Fruit fly (Drosophila melanogaster) whole organism, adult: ENCODE measurements around the gene Muc30E.

Experiments used
- CG11617 ChIP-seq: fragments of 200-800 bp; sonication (Bioruptor generic); optimal IDR thresholded peaks from 2 replicates; lab custom pipeline; 2017; ENCODE audit warnings: mild to moderate bottlenecking, missing biosample characterization, missing genetic modification reagents, missing genetic modification characterization
- CG12768 ChIP-seq: fragments of 200-800 bp; sonication (Bioruptor generic); optimal IDR thresholded peaks from 2 replicates; lab custom pipeline; 2017; ENCODE audit warnings: missing biosample characterization, missing genetic modification characterization, mild to moderate bottlenecking, moderate library complexity, missing genetic modification reagents
- CG14711 ChIP-seq: fragments of 200-800 bp; sonication (Bioruptor generic); optimal IDR thresholded peaks from 2 replicates; lab custom pipeline; 2018; ENCODE audit warnings: missing biosample characterization, mild to moderate bottlenecking, missing genetic modification characterization, moderate library complexity
- CG1620 ChIP-seq: fragments of 200-800 bp; sonication (Bioruptor generic); optimal IDR thresholded peaks from 2 replicates; lab custom pipeline; 2016; ENCODE audit warnings: missing biosample characterization, missing genetic modification characterization
- CG5204 ChIP-seq: fragments of 200-800 bp; sonication (Bioruptor generic); optimal IDR thresholded peaks from 2 replicates; lab custom pipeline; 2016; ENCODE audit warnings: missing biosample characterization, missing genetic modification characterization
- CG7101 ChIP-seq: fragments of 200-800 bp; sonication (Bioruptor generic); optimal IDR thresholded peaks from 2 replicates; lab custom pipeline; 2018; ENCODE audit warnings: missing biosample characterization, mild to moderate bottlenecking, missing genetic modification characterization, moderate library complexity
- Crg-1 ChIP-seq: fragments of 200-800 bp; sonication (Bioruptor generic); optimal IDR thresholded peaks from 2 replicates; lab custom pipeline; 2016; ENCODE audit warnings: missing biosample characterization, missing genetic modification characterization
- Hr96 ChIP-seq: fragments of 200-800 bp; sonication (Bioruptor generic); optimal IDR thresholded peaks from 2 replicates; lab custom pipeline; 2016; ENCODE audit warnings: missing biosample characterization, missing genetic modification characterization
- Mnt ChIP-seq: fragments of 200-800 bp; sonication (Bioruptor generic); optimal IDR thresholded peaks from 2 replicates; lab custom pipeline; 2016; ENCODE audit warnings: missing biosample characterization, mild to moderate bottlenecking, missing genetic modification characterization
- bab1 ChIP-seq: fragments of 200-800 bp; sonication (Bioruptor generic); optimal IDR thresholded peaks from 3 replicates; lab custom pipeline; 2019; ENCODE audit warnings: missing biosample characterization, mild to moderate bottlenecking, missing genetic modification characterization, moderate library complexity
- kay ChIP-seq: fragments of 200-800 bp; sonication (Bioruptor generic); peaks from one replicate; lab custom pipeline; 2016; ENCODE audit warnings: missing biosample characterization, missing genetic modification characterization, borderline replicate concordance
- ovo ChIP-seq: fragments of 200-800 bp; sonication (Bioruptor generic); optimal IDR thresholded peaks from 2 replicates; lab custom pipeline; 2016; ENCODE audit warnings: missing biosample characterization, missing genetic modification characterization
- tj ChIP-seq: fragments of 200-800 bp; sonication (Bioruptor generic); optimal IDR thresholded peaks from 3 replicates; lab custom pipeline; 2017; ENCODE audit warnings: missing biosample characterization, mild to moderate bottlenecking, missing genetic modification characterization, moderate library complexity
- toe ChIP-seq: fragments of 200-800 bp; sonication (Bioruptor generic); optimal IDR thresholded peaks from 2 replicates; lab custom pipeline; 2016; ENCODE audit warnings: missing biosample characterization, missing genetic modification characterization

DNA sequence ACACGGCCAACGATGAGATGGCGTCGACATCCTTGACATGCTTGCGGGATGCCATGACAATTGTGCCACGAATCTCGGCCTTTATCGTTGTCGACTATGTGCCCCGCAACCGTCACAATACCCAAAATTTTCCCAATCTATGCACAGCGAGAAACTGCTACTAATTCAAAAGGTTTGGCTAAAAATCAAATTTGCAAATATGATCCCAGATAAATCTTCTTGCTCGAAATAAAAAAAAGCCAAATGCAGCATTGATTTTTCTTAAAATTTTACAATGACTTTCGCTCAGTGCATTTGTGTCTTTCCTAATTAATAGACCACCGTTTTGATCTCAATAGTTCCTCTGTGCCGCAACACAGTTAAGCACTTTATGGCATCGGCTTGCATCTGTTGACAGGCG lies 40.0 kb downstream of the Muc30E start:
- TF ChIP-seq toe: no peak
- TF ChIP-seq CG5204 (GFP tag; lab: Kevin White, UChicago): no peak
- no peak for TF ChIP-seq tj
- no peak for TF ChIP-seq Crg-1 (GFP tag; lab: Kevin White, UChicago)
- no peak for TF ChIP-seq bab1 (GFP tag; lab: Kevin White, UChicago)
- no peak for TF ChIP-seq CG12768 (GFP tag; lab: Kevin White, UChicago)
- TF ChIP-seq Mnt: no peak
- TF ChIP-seq Hr96 (GFP tag; lab: Kevin White, UChicago): no peak
- TF ChIP-seq CG14711 (tag; lab: Kevin White, UChicago): no peak
- TF ChIP-seq CG7101 (tag; lab: Kevin White, UChicago): no peak
- no peak for TF ChIP-seq kay (GFP tag; lab: Kevin White, UChicago)
- TF ChIP-seq CG1620: no peak
- no peak for TF ChIP-seq ovo (GFP tag; lab: Kevin White, UChicago)
- TF ChIP-seq CG11617: no peak
